Fruit fly (Drosophila melanogaster): ENCODE data around the gene RpL24.

DNA sequence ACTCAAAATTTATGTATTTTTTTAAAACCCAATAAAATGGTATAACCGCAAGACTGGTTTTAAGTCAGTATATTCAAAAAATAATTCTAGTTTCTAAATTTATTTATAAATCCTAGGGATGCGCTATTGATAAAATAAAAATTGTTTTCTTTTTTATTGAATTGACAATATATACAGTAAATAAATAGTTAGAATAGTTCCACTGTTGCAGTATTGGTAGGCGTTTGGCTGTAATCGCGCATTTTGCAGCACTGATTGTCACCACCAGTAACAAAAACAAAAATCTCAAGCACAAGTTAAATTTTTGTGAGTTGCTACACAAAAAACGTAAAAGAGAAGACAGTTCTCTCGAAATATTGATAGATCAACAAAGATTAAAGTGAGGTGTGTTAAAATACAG, 26.0 kb downstream of the RpL24 start, which contains the start of gene CG31855:
- TF ChIP-seq insv (optimal IDR thresholded peaks at IDR 0.05) (no peak), psq (optimal IDR thresholded peaks at IDR 0.05) (no peak), h (optimal IDR thresholded peaks at IDR 0.05) (no peak), Sin3A (optimal IDR thresholded peaks at IDR 0.05) (no peak), Myc (optimal IDR thresholded peaks at IDR 0.05) (no peak)

Measured in Kc167 (cell line).